Worm (Caenorhabditis elegans): ENCODE results near the gene Y17D7C.2.

Gene Y17D7C.2

DNA sequence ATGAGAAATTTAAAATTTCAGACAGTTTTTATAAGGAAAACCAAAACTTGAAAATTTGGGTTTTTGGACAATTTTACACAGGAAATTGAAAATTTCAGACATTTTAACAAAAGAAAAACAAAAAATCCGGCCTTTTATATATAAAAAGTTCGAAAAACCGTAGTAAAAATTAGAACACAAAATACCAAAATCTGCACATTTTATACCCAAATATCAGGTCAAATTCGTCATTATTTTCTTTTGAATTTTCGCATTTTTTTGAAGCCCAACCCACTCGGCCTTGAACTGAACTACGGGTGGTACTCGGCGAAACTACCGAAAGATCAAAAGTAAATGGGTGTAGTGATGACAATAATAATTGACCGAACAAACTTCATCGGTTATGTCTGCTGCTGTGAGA is 52.6 kb downstream of the Y17D7C.2 start:
- no peak for TF ChIP-seq F13C5.2 (tag; optimal IDR thresholded peaks at IDR 0.05)
- no peak for TF ChIP-seq hmg-4 (GFP tag; optimal IDR thresholded peaks at IDR 0.05)
- TF ChIP-seq hnd-1 (tag; optimal IDR thresholded peaks at IDR 0.05) = no peak
- TF ChIP-seq pes-1 (GFP tag; IDR thresholded peaks at IDR 0.05) = no peak
- TF ChIP-seq ceh-13 (GFP tag; optimal IDR thresholded peaks at IDR 0.05) = no peak
- TF ChIP-seq tbx-11 (GFP tag; IDR thresholded peaks at IDR 0.05) = no peak
- TF ChIP-seq aly-1 (tag; optimal IDR thresholded peaks at IDR 0.05) = no peak
- TF ChIP-seq ceh-36 (tag; optimal IDR thresholded peaks at IDR 0.05) = no peak
